Fruit fly (Drosophila melanogaster) whole organism, embryonic: ENCODE measurements around the gene CG7530.

Experiments
- Atf-2 ChIP-seq: fragments of 200-800 bp; sonication (Bioruptor generic); optimal IDR thresholded peaks from 2 replicates; lab custom pipeline; 2016; ENCODE audit warnings: missing biosample characterization, missing genetic modification characterization
- CG10321 ChIP-seq: fragments of 200-800 bp; sonication (Bioruptor generic); IDR thresholded peaks from 2 replicates; pipeline ENCODE4 v1.3.6; 2022; ENCODE audit warnings: missing biosample characterization, missing genetic modification characterization
- CG11093 ChIP-seq: fragments of 200-800 bp; sonication (Bioruptor generic); IDR thresholded peaks from 3 replicates; pipeline ENCODE4 v1.3.6; 2022; ENCODE audit warnings: missing biosample characterization, missing genetic modification characterization
- CG13624 ChIP-seq: fragments of 200-800 bp; sonication (Bioruptor generic); optimal IDR thresholded peaks from 2 replicates; lab custom pipeline; 2016; ENCODE audit warnings: missing biosample characterization, missing genetic modification characterization
- CG16779 ChIP-seq: fragments of 200-800 bp; sonication (Bioruptor generic); IDR thresholded peaks from 2 replicates; pipeline ENCODE4 v1.3.6; 2022; ENCODE audit warnings: missing biosample characterization, missing genetic modification characterization
- CG1832 ChIP-seq: fragments of 200-800 bp; sonication (Bioruptor generic); optimal IDR thresholded peaks from 2 replicates; lab custom pipeline; 2017; ENCODE audit warnings: missing biosample characterization, mild to moderate bottlenecking, missing genetic modification characterization, inconsistent platforms
- CG18476 ChIP-seq: fragments of 200-800 bp; sonication (Bioruptor generic); optimal IDR thresholded peaks from 2 replicates; lab custom pipeline; 2016; ENCODE audit warnings: missing biosample characterization, mild to moderate bottlenecking, missing genetic modification characterization
- CG2202 ChIP-seq: fragments of 200-800 bp; sonication (Bioruptor generic); optimal IDR thresholded peaks from 2 replicates; lab custom pipeline; 2018; ENCODE audit warnings: missing biosample characterization, mild to moderate bottlenecking, missing genetic modification characterization
- CG2875 ChIP-seq: fragments of 200-800 bp; sonication (Bioruptor generic); optimal IDR thresholded peaks from 2 replicates; lab custom pipeline; 2017; ENCODE audit warnings: missing biosample characterization, mild to moderate bottlenecking, missing genetic modification characterization, missing genetic modification reagents
- CG30431 ChIP-seq: fragments of 200-800 bp; sonication (Bioruptor generic); optimal IDR thresholded peaks from 2 replicates; lab custom pipeline; 2017; ENCODE audit warnings: missing biosample characterization, missing genetic modification characterization
- CG32532 ChIP-seq: fragments of 200-800 bp; sonication (Bioruptor generic); IDR thresholded peaks from 2 replicates; pipeline ENCODE4 v1.3.6; 2022; ENCODE audit warnings: missing biosample characterization, missing genetic modification characterization
- CG3281 ChIP-seq: fragments of 200-800 bp; sonication (Bioruptor generic); optimal IDR thresholded peaks from 3 replicates; lab custom pipeline; 2017; ENCODE audit warnings: missing biosample characterization, mild to moderate bottlenecking, missing genetic modification characterization
- CG34224 ChIP-seq: fragments of 200-800 bp; sonication (Bioruptor generic); IDR thresholded peaks from 3 replicates; pipeline ENCODE4 v1.3.6; 2022; ENCODE audit warnings: missing biosample characterization, missing genetic modification characterization; ENCODE audit not compliant: partially characterized antibody
- CG6254 ChIP-seq: fragments of 200-800 bp; sonication (Bioruptor generic); optimal IDR thresholded peaks from 3 replicates; lab custom pipeline; 2017; ENCODE audit warnings: mild to moderate bottlenecking, missing biosample characterization, missing genetic modification reagents, missing genetic modification characterization
- CG8388 ChIP-seq: fragments of 200-800 bp; sonication (Bioruptor generic); optimal IDR thresholded peaks from 2 replicates; lab custom pipeline; 2019; ENCODE audit warnings: missing biosample characterization, mild to moderate bottlenecking, missing genetic modification characterization, moderate library complexity
- CG9817 ChIP-seq: fragments of 200-800 bp; sonication (Bioruptor generic); optimal IDR thresholded peaks from 2 replicates; lab custom pipeline; 2018; ENCODE audit warnings: missing biosample characterization, mild to moderate bottlenecking, missing genetic modification characterization, moderate library complexity
- CTCF ChIP-seq: fragments of 200-800 bp; sonication (Bioruptor generic); optimal IDR thresholded peaks from 2 replicates; lab custom pipeline; 2017; ENCODE audit warnings: missing biosample characterization, mild to moderate bottlenecking, missing genetic modification characterization, moderate library complexity
- Dip2 ChIP-seq: fragments of 200-800 bp; sonication (Bioruptor generic); IDR thresholded peaks from 2 replicates; pipeline ENCODE4 v1.3.6; 2022; ENCODE audit warnings: missing biosample characterization, missing genetic modification characterization
- Dp ChIP-seq: fragments of 200-800 bp; sonication (Bioruptor generic); optimal IDR thresholded peaks from 2 replicates; lab custom pipeline; 2018; ENCODE audit warnings: missing biosample characterization, mild to moderate bottlenecking, missing genetic modification characterization, moderate library complexity
- Dref ChIP-seq: fragments of 200-800 bp; sonication (Bioruptor generic); IDR thresholded peaks from 2 replicates; pipeline ENCODE4 v1.3.6; 2022; ENCODE audit warnings: missing biosample characterization, missing genetic modification characterization
- Fer1 ChIP-seq: fragments of 200-800 bp; sonication (Bioruptor generic); optimal IDR thresholded peaks from 2 replicates; lab custom pipeline; 2017; ENCODE audit warnings: missing biosample characterization, mild to moderate bottlenecking, missing genetic modification characterization
- H15 ChIP-seq: fragments of 200-800 bp; sonication (Bioruptor generic); IDR thresholded peaks from 3 replicates; pipeline ENCODE4 v1.3.6; 2022; ENCODE audit warnings: missing biosample characterization, missing genetic modification characterization
- Meics ChIP-seq: fragments of 200-800 bp; sonication (Bioruptor generic); optimal IDR thresholded peaks from 2 replicates; lab custom pipeline; 2017; ENCODE audit warnings: missing biosample characterization, mild to moderate bottlenecking, missing genetic modification characterization
- Mrtf ChIP-seq: fragments of 200-800 bp; sonication (Bioruptor generic); IDR thresholded peaks from 3 replicates; pipeline ENCODE4 v1.3.6; 2022; ENCODE audit warnings: missing biosample characterization, missing genetic modification characterization
- NFAT ChIP-seq: fragments of 200-800 bp; sonication (Bioruptor generic); IDR thresholded peaks from 2 replicates; pipeline ENCODE4 v1.3.6; 2022; ENCODE audit warnings: missing biosample characterization, missing genetic modification characterization
- Neu2 ChIP-seq: fragments of 200-800 bp; sonication (Bioruptor generic); optimal IDR thresholded peaks from 3 replicates; lab custom pipeline; 2016; ENCODE audit warnings: missing biosample characterization, missing genetic modification characterization, borderline replicate concordance
- Oli ChIP-seq: fragments of 200-800 bp; sonication (Bioruptor generic); optimal IDR thresholded peaks from 2 replicates; lab custom pipeline; 2018; ENCODE audit warnings: missing biosample characterization, mild to moderate bottlenecking, missing genetic modification characterization, moderate library complexity
- Xbp1 ChIP-seq: fragments of 200-800 bp; sonication (Bioruptor generic); optimal IDR thresholded peaks from 3 replicates; lab custom pipeline; 2016; ENCODE audit warnings: missing biosample characterization, mild to moderate bottlenecking, missing genetic modification characterization
- ase ChIP-seq: fragments of 200-800 bp; sonication (Bioruptor generic); IDR thresholded peaks from 3 replicates; pipeline ENCODE4 v1.3.6; 2022; ENCODE audit warnings: missing biosample characterization, missing genetic modification characterization
- bcd ChIP-seq: fragments of 200-800 bp; sonication (Bioruptor generic); optimal IDR thresholded peaks from 2 replicates; lab custom pipeline; 2017; ENCODE audit warnings: missing biosample characterization, mild to moderate bottlenecking, missing genetic modification characterization
- bowl ChIP-seq: fragments of 200-800 bp; sonication (Bioruptor generic); IDR thresholded peaks from 2 replicates; pipeline ENCODE4 v1.3.6; 2022; ENCODE audit warnings: missing biosample characterization, missing genetic modification characterization
- caup ChIP-seq: fragments of 200-800 bp; sonication (Bioruptor generic); optimal IDR thresholded peaks from 3 replicates; lab custom pipeline; 2017; ENCODE audit warnings: missing biosample characterization, mild to moderate bottlenecking, missing genetic modification characterization, moderate library complexity; ENCODE audit not compliant: severe bottlenecking
- da ChIP-seq: fragments of 200-800 bp; sonication (Bioruptor generic); optimal IDR thresholded peaks from 2 replicates; lab custom pipeline; 2016; ENCODE audit warnings: missing biosample characterization, missing genetic modification characterization
- fd3F ChIP-seq: fragments of 200-800 bp; sonication (Bioruptor generic); optimal IDR thresholded peaks from 2 replicates; lab custom pipeline; 2018; ENCODE audit warnings: missing biosample characterization, mild to moderate bottlenecking, missing genetic modification characterization, moderate library complexity
- gem ChIP-seq: fragments of 200-800 bp; sonication (Bioruptor generic); optimal IDR thresholded peaks from 2 replicates; lab custom pipeline; 2019; ENCODE audit warnings: missing biosample characterization, mild to moderate bottlenecking, missing genetic modification characterization, moderate library complexity
- gsb ChIP-seq: fragments of 200-800 bp; sonication (Bioruptor generic); IDR thresholded peaks from 2 replicates; pipeline ENCODE4 v1.3.6; 2022; ENCODE audit warnings: missing biosample characterization, missing genetic modification characterization
- jumu ChIP-seq: fragments of 200-800 bp; sonication (Bioruptor generic); optimal IDR thresholded peaks from 3 replicates; lab custom pipeline; 2016; ENCODE audit warnings: missing biosample characterization, missing genetic modification characterization
- ken ChIP-seq: fragments of 200-800 bp; sonication (Bioruptor generic); IDR thresholded peaks from 3 replicates; pipeline ENCODE4 v1.3.6; 2022; ENCODE audit warnings: missing biosample characterization, missing genetic modification characterization
- lab ChIP-seq: fragments of 200-800 bp; sonication (Bioruptor generic); optimal IDR thresholded peaks from 3 replicates; lab custom pipeline; 2017; ENCODE audit warnings: missing biosample characterization, missing genetic modification characterization, mild to moderate bottlenecking, moderate library complexity, missing genetic modification reagents
- luna ChIP-seq: fragments of 200-800 bp; sonication (Bioruptor generic); optimal IDR thresholded peaks from 2 replicates; lab custom pipeline; 2016; ENCODE audit warnings: missing biosample characterization, missing genetic modification characterization
- maf-S ChIP-seq: fragments of 200-800 bp; sonication (Bioruptor generic); optimal IDR thresholded peaks from 2 replicates; lab custom pipeline; 2016; ENCODE audit warnings: missing biosample characterization, missing genetic modification characterization
- nerfin-2 ChIP-seq: fragments of 200-800 bp; sonication (Bioruptor generic); IDR thresholded peaks from 2 replicates; pipeline ENCODE4 v1.3.6; 2022; ENCODE audit warnings: missing biosample characterization, missing genetic modification characterization; ENCODE audit not compliant: partially characterized antibody
- pan ChIP-seq, 4 experiments: fragments of >200 bp in 3 of 4; fragments of 200-800 bp in 1 of 4; sonication (Bioruptor generic) in 1 of 4; optimal IDR thresholded peaks in 3 of 4; IDR thresholded peaks in 1 of 4; 2 replicates each; pipeline versions ENCODE4 v1.3.6 to Lab custom; 2017 to 2022; ENCODE audit warnings: missing biosample characterization in 2 of 4, missing genetic modification characterization in 2 of 4, mixed read lengths in 1 of 4
- pita ChIP-seq: fragments of 200-800 bp; sonication (Bioruptor generic); optimal IDR thresholded peaks from 2 replicates; lab custom pipeline; 2017; ENCODE audit warnings: missing biosample characterization, mild to moderate bottlenecking, missing genetic modification characterization
- schlank ChIP-seq: fragments of 200-800 bp; sonication (Bioruptor generic); optimal IDR thresholded peaks from 2 replicates; lab custom pipeline; 2018; ENCODE audit warnings: missing biosample characterization, mild to moderate bottlenecking, missing genetic modification characterization
- sqz ChIP-seq: fragments of 200-800 bp; sonication (Bioruptor generic); optimal IDR thresholded peaks from 3 replicates; lab custom pipeline; 2018; ENCODE audit warnings: missing biosample characterization, mild to moderate bottlenecking, missing genetic modification characterization
- tna ChIP-seq: fragments of 200-800 bp; sonication (Bioruptor generic); IDR thresholded peaks from 2 replicates; pipeline ENCODE4 v1.3.6; 2022; ENCODE audit warnings: missing biosample characterization, missing genetic modification characterization; ENCODE audit not compliant: partially characterized antibody
- wor ChIP-seq: fragments of 200-800 bp; sonication (Bioruptor generic); IDR thresholded peaks from 2 replicates; pipeline ENCODE4 v1.3.6; 2022; ENCODE audit warnings: missing biosample characterization, missing genetic modification characterization
- z ChIP-seq: fragments of 200-800 bp; sonication (Bioruptor generic); IDR thresholded peaks from 3 replicates; pipeline ENCODE4 v1.3.6; 2022; ENCODE audit warnings: missing biosample characterization, missing genetic modification characterization
- zen ChIP-seq: fragments of 200-800 bp; sonication (Bioruptor generic); optimal IDR thresholded peaks from 3 replicates; lab custom pipeline; 2018; ENCODE audit warnings: missing biosample characterization, mild to moderate bottlenecking, missing genetic modification characterization, moderate library complexity

CG7530 gene

dm6 chr3R:14706860-14707259 lies 24.4 kb downstream of the CG7530 start (continued):
- peak; percentile 18 for TF ChIP-seq CG8388 (GFP tag; lab: Kevin White, UChicago)
- no peak for TF ChIP-seq da
- TF ChIP-seq NFAT (GFP tag; lab: Robert Waterston, UW), result peak; percentile 77
- TF ChIP-seq maf-S, result peak; percentile 22
- TF ChIP-seq CG32532 (GFP tag; lab: Robert Waterston, UW), result peak; percentile 83
- TF ChIP-seq ase (GFP tag; lab: Robert Waterston, UW), result 0 out of 3 replicates have a peak, but pooled peaks have one; percentile 61
- TF ChIP-seq bcd (GFP tag; lab: Kevin White, UChicago), result no peak
- TF ChIP-seq CG13624 (GFP tag; lab: Kevin White, UChicago), result peak; percentile 53
- TF ChIP-seq Mrtf (GFP tag; lab: Robert Waterston, UW), result peak; percentile 64; the same call in 2 of the 3 replicates
- no peak for TF ChIP-seq zen (tag; lab: Kevin White, UChicago)
- peak; percentile 86 for TF ChIP-seq tna (GFP tag; lab: Robert Waterston, UW)
- TF ChIP-seq gem, result peak; percentile 57
- TF ChIP-seq CG1832, result no peak
- TF ChIP-seq fd3F (GFP tag; lab: Kevin White, UChicago), result peak; percentile 21
- TF ChIP-seq CG11093, result peak; percentile 72; the same call in 2 of the 3 replicates
- peak; percentile 38 for TF ChIP-seq CG9817 (tag; lab: Kevin White, UChicago)
- no peak for TF ChIP-seq CTCF (GFP tag; lab: Kevin White, UChicago)
- TF ChIP-seq CG2202, result no peak
- peak; percentile 54 for TF ChIP-seq Meics (GFP tag; lab: Kevin White, UChicago)
- no peak for TF ChIP-seq luna
- TF ChIP-seq Fer1, result peak; percentile 24
- no peak for TF ChIP-seq Dip2 (GFP tag; lab: Robert Waterston, UW)
- TF ChIP-seq Xbp1 (GFP tag; lab: Kevin White, UChicago), result peak; percentile 53
- TF ChIP-seq CG30431 (GFP tag; lab: Kevin White, UChicago), result peak; percentile 23
- TF ChIP-seq Oli (tag; lab: Kevin White, UChicago), result peak; percentile 48
- 0 out of 3 replicates have a peak, but pooled peaks have one; percentile 51 for TF ChIP-seq H15
- peak; percentile 64; the same call in 2 of the 3 replicates for TF ChIP-seq ken
- no peak for TF ChIP-seq CG18476 (GFP tag; lab: Kevin White, UChicago)
- TF ChIP-seq Atf-2, result peak; percentile 12
- no peak for TF ChIP-seq Dref
- no peak for TF ChIP-seq pita (GFP tag; lab: Kevin White, UChicago)
- TF ChIP-seq gsb (GFP tag; lab: Robert Waterston, UW), result peak; percentile 65
- peak; percentile 12 for TF ChIP-seq Neu2
- TF ChIP-seq jumu (GFP tag; lab: Kevin White, UChicago), result peak; percentile 37
- no peak for TF ChIP-seq CG6254
- TF ChIP-seq sqz (GFP tag; lab: Kevin White, UChicago), result no peak
- TF ChIP-seq Dp (GFP tag; lab: Kevin White, UChicago), result no peak
- no peak for TF ChIP-seq pan (optimal IDR thresholded peaks at IDR 0.05; lab: Kevin White, UChicago)
- peak in 1 of 2 experiments; percentile 84 for TF ChIP-seq pan (GFP tag; optimal IDR thresholded peaks at IDR 0.05 in 1 of 2, IDR thresholded peaks at IDR 0.05 in 1 of 2)
- TF ChIP-seq bowl (GFP tag; lab: Robert Waterston, UW), result 0 out of 2 replicates have a peak, but pooled peaks have one; percentile 52
- TF ChIP-seq caup (GFP tag; lab: Kevin White, UChicago), result peak; percentile 45
- TF ChIP-seq nerfin-2 (GFP tag; lab: Robert Waterston, UW), result peak; percentile 76
- no peak for TF ChIP-seq z (GFP tag; lab: Robert Waterston, UW)
- TF ChIP-seq CG10321 (GFP tag; lab: Robert Waterston, UW), result 0 out of 2 replicates have a peak, but pooled peaks have one; percentile 31
- peak; percentile 57; the same call in 1 of the 2 replicates for TF ChIP-seq CG16779 (GFP tag; lab: Robert Waterston, UW)
- TF ChIP-seq CG34224 (GFP tag; lab: Robert Waterston, UW), result peak; percentile 73
- peak; percentile 49 for TF ChIP-seq wor
- TF ChIP-seq CG2875, result no peak
- peak; percentile 64 for TF ChIP-seq lab (GFP tag; lab: Kevin White, UChicago)
- TF ChIP-seq schlank (tag; lab: Kevin White, UChicago), result peak; percentile 40
- no peak for TF ChIP-seq CG3281 (GFP tag; lab: Kevin White, UChicago)
